Worm (Caenorhabditis elegans) whole organism, early embryonic: ENCODE results near the gene rmh-2.

Experiments used
- B0310.2 ChIP-seq: sonication (generic microtip); optimal IDR thresholded peaks from 2 replicates; lab custom pipeline; 2016; ENCODE audit warnings: mild to moderate bottlenecking, missing genetic modification characterization, missing compliant biosample characterization
- aly-1 ChIP-seq: sonication (generic microtip); optimal IDR thresholded peaks from 2 replicates; lab custom pipeline; 2016; ENCODE audit warnings: missing genetic modification characterization, missing compliant biosample characterization
- ama-1 ChIP-seq: fragments of 150-350 bp; optimal IDR thresholded peaks from 2 replicates; lab custom pipeline; 2014
- ceh-13 ChIP-seq: fragments of 200-800 bp; sonication (Bioruptor generic); optimal IDR thresholded peaks from 2 replicates; lab custom pipeline; 2018; ENCODE audit warnings: mild to moderate bottlenecking, missing genetic modification characterization, missing compliant biosample characterization
- ets-7 ChIP-seq: sonication (generic microtip); optimal IDR thresholded peaks from 2 replicates; lab custom pipeline; 2016; ENCODE audit warnings: missing genotype, missing genetic modification characterization, missing compliant biosample characterization
- flt-1 ChIP-seq: fragments of 200-800 bp; sonication (Bioruptor generic); IDR thresholded peaks from 2 replicates; pipeline ENCODE4 v1.3.6; 2022; ENCODE audit warnings: missing genetic modification characterization, missing compliant biosample characterization
- hmbx-1 ChIP-seq: sonication (generic microtip); optimal IDR thresholded peaks from 2 replicates; lab custom pipeline; 2016; ENCODE audit warnings: mild to moderate bottlenecking, missing genetic modification characterization, missing compliant biosample characterization
- hmg-4 ChIP-seq: fragments of 200-800 bp; sonication (Bioruptor generic); optimal IDR thresholded peaks from 2 replicates; lab custom pipeline; 2018; ENCODE audit warnings: mild to moderate bottlenecking, missing genetic modification characterization, missing compliant biosample characterization
- pes-1 ChIP-seq: fragments of 200-800 bp; sonication (Bioruptor generic); IDR thresholded peaks from 2 replicates; pipeline ENCODE4 v1.3.6; 2022; ENCODE audit warnings: missing genetic modification reagents, missing genetic modification characterization, missing compliant biosample characterization
- scrt-1 ChIP-seq: fragments of 200-800 bp; sonication (Bioruptor generic); IDR thresholded peaks from 2 replicates; pipeline ENCODE4 v1.3.6; 2022; ENCODE audit warnings: missing genetic modification characterization, missing compliant biosample characterization
- sea-1 ChIP-seq: fragments of 200-800 bp; sonication (Bioruptor generic); conservative IDR thresholded peaks from 2 replicates; pipeline ENCODE4 v1.3.6; 2022; ENCODE audit warnings: missing genetic modification characterization, missing compliant biosample characterization
- tbx-11 ChIP-seq: fragments of 200-800 bp; sonication (Bioruptor generic); IDR thresholded peaks from 2 replicates; pipeline ENCODE4 v1.3.6; 2022; ENCODE audit warnings: missing genetic modification characterization, missing compliant biosample characterization
- tra-4 ChIP-seq: sonication (generic microtip); optimal IDR thresholded peaks from 2 replicates; lab custom pipeline; 2017; ENCODE audit warnings: missing genetic modification characterization, missing compliant biosample characterization

DNA sequence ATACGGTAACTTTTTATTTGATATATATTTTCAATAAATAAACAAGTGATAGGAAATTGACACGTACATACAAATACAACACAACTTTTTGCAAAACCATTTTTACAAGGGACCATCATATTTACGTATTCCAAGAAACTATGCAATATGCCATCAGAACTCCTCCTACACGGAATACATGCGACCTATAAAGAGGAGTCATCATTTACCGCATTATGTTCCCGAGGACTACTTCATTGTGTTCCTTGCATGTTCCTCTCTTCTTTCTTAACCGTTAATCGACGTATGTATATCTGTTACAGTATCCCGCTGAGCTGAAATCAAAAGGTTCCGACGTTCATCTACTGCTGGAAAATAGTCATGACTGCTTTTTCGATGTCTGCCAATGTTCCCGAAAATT is 12.2 kb downstream of the rmh-2 start, which contains the start of gene C50H2.5:
- TF ChIP-seq scrt-1 (GFP tag; lab: Robert Waterston, UW) (no peak), ama-1 (no peak), ets-7 (tag; lab: Kevin White, UChicago) (no peak), flt-1 (GFP tag; lab: Robert Waterston, UW) (no peak), sea-1 (GFP tag; lab: Robert Waterston, UW) (no peak), aly-1 (tag; lab: Kevin White, UChicago) (no peak), hmg-4 (GFP tag; lab: Kevin White, UChicago) (no peak), hmbx-1 (tag; lab: Kevin White, UChicago) (no peak), B0310.2 (tag; lab: Kevin White, UChicago) (no peak), pes-1 (GFP tag; lab: Robert Waterston, UW) (no peak), tra-4 (no peak), ceh-13 (GFP tag; lab: Kevin White, UChicago) (no peak), tbx-11 (GFP tag; lab: Robert Waterston, UW) (no peak)
